Fruit fly (Drosophila melanogaster): Measurements from ENCODE around the gene cv-d.
A peak's percentile ranks its signal among the peaks of the same experiment; 100 is the strongest.

The cv-d gene

DNA sequence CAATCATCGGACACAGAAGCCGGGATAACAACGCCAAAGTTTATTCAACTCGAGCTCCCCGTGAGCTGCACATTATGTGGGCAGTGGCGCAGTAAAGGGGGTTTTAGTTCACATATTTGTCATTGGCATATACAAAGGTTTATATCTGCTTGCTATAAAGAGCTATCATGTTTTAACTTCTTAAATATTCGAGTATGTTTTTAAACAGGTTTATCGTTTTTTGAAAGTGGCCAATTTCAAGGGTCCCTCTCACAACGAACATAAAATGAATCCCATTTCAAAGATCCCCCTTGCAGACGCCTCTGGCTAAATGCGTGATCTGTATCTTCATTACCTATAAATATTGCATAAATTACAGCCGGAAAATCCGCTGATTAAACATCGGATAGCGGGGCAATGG is 25.8 kb downstream of the cv-d start (continued):
- TF ChIP-seq en (GFP tag; optimal IDR thresholded peaks at IDR 0.05) (no peak), phol (tag; optimal IDR thresholded peaks at IDR 0.05) (peak; percentile 27), nmo (GFP tag; optimal IDR thresholded peaks at IDR 0.05) (peak; percentile 63), fru (optimal IDR thresholded peaks at IDR 0.05) (no peak), CG11093 (GFP tag; IDR thresholded peaks at IDR 0.05) (peak; percentile 34; the same call in 1 of the 3 replicates), Eip74EF (GFP tag; optimal IDR thresholded peaks at IDR 0.05) (peak in 1 of 2 experiments; percentile 3), hkb (optimal IDR thresholded peaks at IDR 0.05) (no peak), hkb (GFP tag; IDR thresholded peaks at IDR 0.05) (0 out of 2 replicates have a peak, but pooled peaks have one; percentile 33), Xbp1 (GFP tag; optimal IDR thresholded peaks at IDR 0.05) (peak; percentile 19), Opbp (GFP tag; IDR thresholded peaks at IDR 0.05; ENCODE audit: partially characterized antibody) (no peak)

DNA sequence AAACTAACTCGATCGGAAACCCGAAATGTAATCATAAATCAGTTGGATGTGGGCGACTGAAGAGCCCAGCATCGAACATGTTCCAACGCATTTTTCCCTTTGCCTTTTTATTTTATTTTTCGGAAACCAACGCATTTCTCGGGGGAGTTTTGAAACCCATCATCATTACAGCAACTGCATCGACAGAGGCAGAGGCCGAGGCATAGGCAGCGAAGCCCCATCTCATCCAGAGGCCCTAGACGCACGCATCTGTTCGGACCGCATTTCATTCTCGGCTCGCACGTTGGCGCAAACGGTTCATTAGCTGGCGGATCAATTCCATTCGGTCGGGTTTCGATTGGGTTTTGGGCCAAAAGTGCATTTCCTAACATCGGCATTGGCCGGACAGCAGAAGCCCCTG is 27.9 kb downstream of the cv-d start, which contains the start of gene CG4576:
CG4576 (plus strand) TSS at position 227 of the 400 bp plus-strand sequence.
- TF ChIP-seq Hr39 (optimal IDR thresholded peaks at IDR 0.05) (no peak), sens (GFP tag) (peak; percentile 35), stc (GFP tag; IDR thresholded peaks at IDR 0.05) (0 out of 2 replicates have a peak, but pooled peaks have one; percentile 23), nom (GFP tag; optimal IDR thresholded peaks at IDR 0.05) (peak; percentile 66), Jarid2 (GFP tag; optimal IDR thresholded peaks at IDR 0.05) (peak; percentile 12), chm (GFP tag; IDR thresholded peaks at IDR 0.05) (0 out of 2 replicates have a peak, but pooled peaks have one; percentile 35), CG5180 (GFP tag; optimal IDR thresholded peaks at IDR 0.05) (peak; percentile 97), CG11456 (GFP tag; IDR thresholded peaks at IDR 0.05) (0 out of 3 replicates have a peak, but pooled peaks have one; percentile 58), ara (GFP tag; IDR thresholded peaks at IDR 0.05) (0 out of 2 replicates have a peak, but pooled peaks have one; percentile 22), chinmo (GFP tag; IDR thresholded peaks at IDR 0.05; ENCODE audit: partially characterized antibody) (0 out of 4 replicates have a peak, but pooled peaks have one; percentile 7), Fer1 (GFP tag; optimal IDR thresholded peaks at IDR 0.05) (no peak), gfzf (GFP tag; optimal IDR thresholded peaks at IDR 0.05) (no peak), sr (GFP tag; IDR thresholded peaks at IDR 0.05) (peak; percentile 68)

DNA sequence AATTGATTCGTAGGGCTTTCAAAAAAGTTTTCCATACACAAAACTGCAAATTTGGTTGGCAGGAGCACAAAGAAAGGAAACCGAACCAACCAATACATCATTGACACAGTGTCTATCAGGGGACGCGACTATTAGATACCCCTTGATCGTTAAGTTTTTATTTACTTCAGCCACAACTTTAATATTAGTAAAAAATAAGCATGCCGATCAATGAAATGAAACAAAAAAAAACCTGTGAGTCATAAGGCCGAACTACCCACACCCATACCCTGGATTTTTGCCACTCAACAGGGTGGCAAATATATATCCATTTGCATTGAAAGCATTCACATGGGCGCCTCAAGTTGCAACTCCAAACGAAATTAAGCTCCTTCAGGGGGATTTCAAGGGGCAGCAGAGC is 37.1 kb downstream of the cv-d start:
- TF ChIP-seq CG4820 (GFP tag; optimal IDR thresholded peaks at IDR 0.05) (peak; percentile 17), Dad (GFP tag; optimal IDR thresholded peaks at IDR 0.05) (no peak), CG6813 (GFP tag; optimal IDR thresholded peaks at IDR 0.05) (no peak), H15 (GFP tag; IDR thresholded peaks at IDR 0.05) (0 out of 3 replicates have a peak, but pooled peaks have one; percentile 22), esg (GFP tag; conservative IDR thresholded peaks at IDR 0.05) (peak; percentile 24; the same call in 1 of the 2 replicates), dpn (GFP tag; optimal IDR thresholded peaks at IDR 0.05) (peak in 1 of 2 experiments; percentile 2), gem (tag; optimal IDR thresholded peaks at IDR 0.05) (peak; percentile 53), pan (optimal IDR thresholded peaks at IDR 0.05) (no peak), pan (GFP tag; optimal IDR thresholded peaks at IDR 0.05 in 1 of 2, IDR thresholded peaks at IDR 0.05 in 1 of 2) (peak in 1 of 2 experiments; percentile 35), CG32532 (GFP tag; IDR thresholded peaks at IDR 0.05) (peak; percentile 30; the same call in 1 of the 2 replicates), Xrp1 (GFP tag; IDR thresholded peaks at IDR 0.05) (peak; percentile 67), Rfx (GFP tag; IDR thresholded peaks at IDR 0.05) (0 out of 2 replicates have a peak, but pooled peaks have one; percentile 41), ci (GFP tag; IDR thresholded peaks at IDR 0.05) (peak; percentile 60; the same call in 1 of the 3 replicates), seq (GFP tag; IDR thresholded peaks at IDR 0.05) (no peak), CG1024 (GFP tag; IDR thresholded peaks at IDR 0.05) (0 out of 2 replicates have a peak, but pooled peaks have one; percentile 16), phol (tag; optimal IDR thresholded peaks at IDR 0.05) (peak; percentile 7), nerfin-1 (tag; optimal IDR thresholded peaks at IDR 0.05) (no peak), CG11247 (GFP tag; IDR thresholded peaks at IDR 0.05) (peak; percentile 33; the same call in 1 of the 2 replicates), sens (GFP tag) (peak; percentile 60), Max (GFP tag; optimal IDR thresholded peaks at IDR 0.05) (no peak), Nf-YB (GFP tag; optimal IDR thresholded peaks at IDR 0.05) (no peak), CG10209 (GFP tag; optimal IDR thresholded peaks at IDR 0.05) (no peak), row (GFP tag; IDR thresholded peaks at IDR 0.05) (peak; percentile 46; the same call in 2 of the 3 replicates), pho (GFP tag; optimal IDR thresholded peaks at IDR 0.05) (no peak), sisA (GFP tag; IDR thresholded peaks at IDR 0.05) (peak; percentile 60), CG16779 (GFP tag; IDR thresholded peaks at IDR 0.05) (no peak), Awh (GFP tag; IDR thresholded peaks at IDR 0.05) (peak; percentile 37; the same call in 1 of the 2 replicates), CG3838 (GFP tag; optimal IDR thresholded peaks at IDR 0.05) (no peak)
